Worm (Caenorhabditis elegans): ENCODE results near the gene EEED8.13.

Gene EEED8.13

ce11 chrII:5389831-5390323 lies 22.5 kb downstream of the EEED8.13 start, which contains the start of gene ndx-6:
Gene ndx-6, minus strand, starts transcription at chrII:5389881.
- no peak for TF ChIP-seq unc-62 (GFP tag; optimal IDR thresholded peaks at IDR 0.05)

DNA sequence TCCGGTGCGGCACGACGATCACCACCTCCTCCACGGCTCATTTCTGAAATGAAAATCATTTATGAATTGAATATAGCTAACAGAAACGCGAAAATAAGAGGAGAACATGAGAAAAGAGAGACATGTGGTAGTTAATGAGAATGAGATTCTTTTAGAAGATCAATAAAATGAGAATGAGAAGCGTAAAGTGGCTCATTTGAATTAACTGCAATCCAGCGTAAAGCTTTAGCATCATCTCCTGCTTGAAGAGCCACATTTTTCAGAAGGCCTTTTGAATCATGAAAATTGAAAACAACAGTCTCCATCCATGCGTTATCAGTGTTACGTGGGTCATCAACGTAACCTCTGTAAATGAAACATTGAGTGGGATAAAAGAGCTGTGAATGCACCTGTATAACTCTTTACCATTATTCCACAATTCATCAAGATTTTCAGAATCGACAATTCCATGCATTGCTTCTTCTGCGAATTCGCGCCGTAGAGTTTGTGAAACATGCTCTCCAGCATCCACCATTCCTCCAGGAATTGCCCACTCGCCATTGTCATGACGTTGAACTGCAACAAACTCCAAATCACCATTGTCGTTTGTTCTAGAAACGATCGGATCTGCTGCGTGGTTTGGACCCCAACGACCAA lies 23.5 kb downstream of the EEED8.13 start, which contains the start of gene rsp-4:
rsp-4 (minus strand) TSS at position 51 of the 636 bp plus-strand sequence.
- TF ChIP-seq unc-62 (GFP tag; optimal IDR thresholded peaks at IDR 0.05): no peak

DNA sequence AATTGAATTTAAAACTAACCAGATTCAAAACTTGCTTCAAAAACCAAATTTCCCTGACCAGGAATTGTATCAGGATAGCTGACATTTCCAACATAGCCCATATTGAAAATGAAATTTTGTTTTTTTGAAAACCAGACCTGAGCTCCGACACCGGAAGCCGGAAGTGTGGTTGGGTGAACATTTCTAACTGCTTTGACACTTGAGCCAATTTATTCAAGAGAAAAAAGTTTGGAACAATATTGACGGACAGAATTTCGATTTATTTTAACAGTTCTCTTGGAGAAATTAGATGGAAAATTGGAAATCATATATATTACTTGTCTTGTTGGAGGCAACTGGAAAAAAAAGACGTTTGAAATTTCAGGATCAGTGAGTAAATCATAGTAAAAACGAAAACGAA lies 25.1 kb downstream of the EEED8.13 start, which contains the start of gene ccpp-6:
ccpp-6 (minus strand) TSS at position 101 of the 400 bp plus-strand sequence.
- TF ChIP-seq unc-62 (GFP tag; optimal IDR thresholded peaks at IDR 0.05): no peak

DNA sequence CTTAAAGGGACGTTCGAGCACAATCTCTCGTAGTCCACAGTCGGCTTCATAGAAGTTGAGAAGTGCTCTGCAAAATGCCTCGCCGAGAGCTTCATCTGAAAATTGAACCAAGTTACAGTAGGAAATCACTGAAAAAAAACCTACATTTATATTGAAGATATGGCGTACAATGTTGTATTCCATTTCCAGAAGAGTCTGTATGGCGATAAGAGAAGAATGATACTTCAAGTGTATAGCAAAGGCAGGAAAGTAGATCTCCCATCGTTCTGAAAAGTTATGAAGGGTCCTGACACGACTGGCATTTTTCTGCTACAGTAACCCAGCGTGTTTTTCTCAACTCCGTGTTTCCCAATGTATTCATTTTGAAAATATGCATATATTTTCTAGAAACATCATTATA lies 28.1 kb downstream of the EEED8.13 start:
- no peak for TF ChIP-seq unc-62 (GFP tag; optimal IDR thresholded peaks at IDR 0.05)

DNA sequence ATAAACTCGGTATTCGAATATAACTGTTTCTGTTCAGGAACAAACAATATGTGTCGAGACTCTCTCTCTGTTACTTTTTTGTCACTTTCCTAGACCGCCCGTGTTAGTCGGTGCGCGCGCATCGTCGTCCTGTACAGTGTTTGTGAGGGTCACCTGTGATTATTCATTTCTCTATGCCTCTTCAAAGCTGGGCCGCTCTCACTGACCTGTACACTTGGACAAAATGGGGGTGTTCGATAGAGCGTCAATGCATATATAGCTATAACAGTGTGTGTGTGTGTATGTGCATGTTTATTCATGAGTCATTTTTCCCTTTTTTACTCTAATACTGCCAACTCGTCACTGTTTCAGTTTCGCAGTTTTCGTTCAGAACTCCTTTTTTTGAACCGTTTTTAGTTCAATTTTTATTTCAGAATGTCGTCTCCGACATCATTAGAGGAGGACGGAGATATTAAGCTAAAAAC lies 32.7 kb downstream of the EEED8.13 start, which contains the start of gene pkc-3:
pkc-3 (plus strand) TSS at position 414 of the 464 bp plus-strand sequence.
- TF ChIP-seq unc-62 (GFP tag; optimal IDR thresholded peaks at IDR 0.05): no peak

DNA sequence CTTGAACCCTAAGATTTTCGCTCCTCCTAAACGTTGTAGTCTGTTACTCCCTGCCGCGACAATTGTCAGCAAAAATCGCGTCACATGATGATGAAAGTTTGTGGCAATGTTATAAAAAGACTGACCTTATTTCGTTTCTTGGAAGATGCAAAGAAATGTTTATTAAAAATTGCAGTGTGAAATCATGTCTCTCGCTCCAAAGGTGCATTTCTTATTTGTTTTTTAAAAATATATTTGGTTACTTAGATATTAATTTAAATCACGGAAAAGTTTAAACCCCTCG lies 34.2 kb downstream of the EEED8.13 start:
- TF ChIP-seq unc-62 (GFP tag; optimal IDR thresholded peaks at IDR 0.05): no peak

DNA sequence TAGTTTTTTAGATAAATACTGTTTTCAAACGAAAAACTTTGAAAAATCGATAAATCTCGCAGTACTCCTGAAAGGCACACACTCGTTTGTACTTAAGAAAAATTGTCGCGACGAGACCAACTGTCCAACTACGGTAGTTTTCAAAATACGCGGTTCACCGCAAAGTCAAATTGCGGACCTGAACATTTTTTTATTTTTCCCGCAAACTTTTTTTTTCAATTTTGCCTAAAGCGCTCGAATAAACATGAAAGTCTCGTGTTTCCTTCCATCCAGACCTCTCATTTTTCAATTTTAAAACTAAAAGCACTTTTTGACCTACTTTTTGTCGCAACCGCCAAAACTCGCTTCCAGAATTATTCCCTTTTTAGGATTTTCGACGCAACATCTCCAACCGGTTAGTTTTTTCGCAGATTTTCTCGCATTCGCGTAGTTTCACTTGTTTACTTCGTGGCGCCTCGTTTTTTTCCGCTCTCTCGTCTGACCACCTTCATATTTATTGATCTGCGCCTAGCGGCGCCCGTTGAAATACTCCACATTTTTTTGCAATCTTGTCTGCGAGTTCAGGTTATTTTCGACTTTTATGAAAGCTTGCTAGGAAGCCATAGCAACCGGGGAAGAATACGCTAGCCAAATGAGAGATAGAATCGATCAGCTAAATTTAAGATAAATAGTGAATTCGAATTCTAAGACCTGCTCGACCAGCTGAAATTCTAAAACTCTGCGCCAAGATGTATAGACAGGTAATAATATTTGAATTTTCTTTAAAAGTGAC lies 34.7 kb downstream of the EEED8.13 start, which contains the start of gene prdx-2:
prdx-2 (plus strand) TSS at position 729 of the 772 bp plus-strand sequence.
- no peak for TF ChIP-seq unc-62 (GFP tag; optimal IDR thresholded peaks at IDR 0.05)

DNA sequence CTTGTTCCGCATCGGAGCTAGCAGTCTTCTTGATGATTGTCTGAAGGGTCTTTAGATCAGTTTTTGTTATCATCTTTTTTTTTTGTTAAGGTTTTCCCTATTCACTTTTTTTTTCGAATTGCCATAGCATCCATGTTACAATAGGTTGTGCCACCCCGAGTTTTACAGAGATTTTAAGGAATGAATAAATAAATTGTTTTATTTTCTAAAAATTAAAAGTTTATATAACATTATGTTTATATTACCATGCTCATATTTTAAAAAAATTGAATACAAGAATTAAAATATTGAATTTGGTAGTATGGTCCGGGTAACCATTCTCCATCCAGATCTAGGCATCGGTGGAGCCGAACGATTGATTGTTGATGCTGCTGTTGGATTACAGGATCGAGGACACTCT lies 37.4 kb downstream of the EEED8.13 start, which contains the start of gene algn-2:
algn-2 (plus strand) TSS at position 301 of the 400 bp plus-strand sequence.
- TF ChIP-seq unc-62 (GFP tag; optimal IDR thresholded peaks at IDR 0.05): no peak

DNA sequence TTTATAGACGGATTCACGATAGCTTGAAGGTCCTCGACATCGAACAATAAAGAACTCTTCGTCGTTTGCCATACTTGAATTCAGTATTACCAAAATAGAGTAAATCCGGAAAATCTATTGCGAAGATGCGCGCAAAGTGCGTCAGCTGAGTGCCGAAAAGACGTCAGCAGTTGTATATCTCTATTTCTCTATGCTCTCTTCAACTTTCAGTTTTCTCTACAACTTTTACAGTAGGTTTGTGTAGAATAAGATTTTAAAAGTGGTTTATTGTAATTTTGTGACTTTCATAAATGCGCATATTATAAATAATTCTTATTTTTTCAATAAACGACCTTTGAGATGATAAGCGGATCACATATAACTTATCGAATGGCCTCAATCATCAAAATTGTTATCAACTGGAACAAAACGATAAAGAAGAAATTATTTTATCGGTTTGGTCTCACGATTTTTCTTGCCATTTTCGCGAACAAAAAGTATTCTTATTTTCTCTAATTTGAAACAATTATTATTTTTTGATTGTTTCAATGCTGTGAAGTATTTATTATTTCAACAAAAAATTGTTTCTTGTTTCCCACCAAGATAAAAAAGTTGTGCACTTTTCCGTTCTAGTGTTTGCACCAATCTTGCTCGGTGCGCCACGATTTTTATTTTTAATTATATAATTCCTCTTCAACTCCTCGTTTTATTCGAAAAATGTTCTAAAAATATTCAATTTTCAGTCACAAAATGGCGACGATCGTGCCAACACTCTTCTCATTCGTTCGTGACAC lies 38.9 kb downstream of the EEED8.13 start, which contains the start of the genes agt-2 and F09E5.3:
agt-2 (minus strand) TSS at position 553 of the 773 bp plus-strand sequence.
F09E5.3 (plus strand) TSS at position 723 of the 773 bp plus-strand sequence.
- no peak for TF ChIP-seq unc-62 (GFP tag; optimal IDR thresholded peaks at IDR 0.05)

DNA sequence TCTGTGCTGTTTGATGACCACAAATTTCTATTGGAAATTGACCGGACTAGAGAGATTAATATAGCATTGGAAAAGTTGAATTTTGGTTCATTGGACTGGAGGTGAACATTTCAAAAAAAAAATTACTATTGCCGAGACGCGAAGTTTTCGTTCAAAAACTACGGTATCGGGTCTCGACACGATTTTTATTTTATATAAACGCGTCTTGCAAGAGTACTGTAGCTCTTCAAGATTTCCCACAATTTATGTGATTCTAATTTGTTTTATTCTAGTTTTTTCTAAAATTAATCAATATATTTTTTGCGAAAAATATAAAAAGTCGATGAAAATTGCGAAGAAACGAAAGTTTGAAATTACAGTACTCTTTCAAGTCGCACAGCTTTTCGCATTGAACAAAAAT lies 41.7 kb downstream of the EEED8.13 start, which contains the start of gene F09E5.12:
F09E5.12 (minus strand) TSS at position 101 of the 400 bp plus-strand sequence.
- TF ChIP-seq unc-62 (GFP tag; optimal IDR thresholded peaks at IDR 0.05): no peak

DNA sequence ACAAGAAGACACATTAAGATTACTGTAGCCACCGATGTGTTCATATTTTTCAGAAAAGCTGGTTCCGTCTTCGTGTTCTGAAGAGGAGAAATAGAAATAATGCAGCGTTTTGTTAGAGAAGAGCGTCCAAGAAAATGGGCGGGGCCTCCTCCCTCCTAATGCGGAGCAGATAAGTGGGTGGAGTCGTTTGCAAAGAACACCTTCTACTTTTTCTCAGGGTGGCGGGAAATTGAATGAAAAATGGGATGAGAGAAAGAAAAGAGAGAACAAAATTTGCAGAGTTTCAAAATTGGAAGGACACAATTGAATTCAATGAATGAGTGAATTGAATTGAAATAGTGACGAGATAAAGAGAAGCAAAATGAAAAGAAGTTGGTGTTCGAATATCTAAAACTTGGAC lies 46.7 kb downstream of the EEED8.13 start, which contains the start of gene F09E5.16:
F09E5.16 (minus strand) TSS at position 101 of the 400 bp plus-strand sequence.
- TF ChIP-seq unc-62 (GFP tag; optimal IDR thresholded peaks at IDR 0.05): no peak

DNA sequence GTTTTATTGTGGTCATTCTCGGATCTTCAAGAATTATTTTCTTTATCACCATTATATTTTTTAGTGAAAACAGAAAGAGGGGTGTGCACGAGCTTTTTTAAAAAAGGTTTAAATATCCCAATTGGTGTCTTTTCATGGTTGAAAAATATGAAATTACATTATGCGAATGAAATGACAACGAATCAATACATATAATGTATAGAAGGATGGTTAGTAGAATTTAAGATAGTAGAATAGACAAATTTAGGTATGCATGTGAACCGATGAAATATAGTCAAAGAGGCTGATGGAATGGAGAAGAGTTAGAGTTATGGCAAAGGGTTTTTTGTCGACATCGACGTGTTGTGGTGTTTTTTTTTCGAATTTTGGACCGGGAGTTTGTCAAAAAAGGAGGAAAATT lies 47.9 kb downstream of the EEED8.13 start:
- TF ChIP-seq unc-62 (GFP tag; optimal IDR thresholded peaks at IDR 0.05): no peak

Measured in whole organism, dauer.